Fruit fly (Drosophila melanogaster) whole organism, embryonic: ENCODE measurements around the gene CG46304.
A peak's percentile ranks its signal among the peaks of the same experiment; 100 is the strongest.

ENCODE experiments used
- Atf-2 ChIP-seq: fragments of 200-800 bp; sonication (Bioruptor generic); optimal IDR thresholded peaks from 2 replicates; lab custom pipeline; 2016; ENCODE audit warnings: missing biosample characterization, missing genetic modification characterization
- Awh ChIP-seq: fragments of 200-800 bp; sonication (Bioruptor generic); IDR thresholded peaks from 2 replicates; pipeline ENCODE4, ENCODE4 v1.3.6; 2022; ENCODE audit warnings: missing biosample characterization, missing genetic modification characterization
- Blimp-1 ChIP-seq: fragments of 200-800 bp; sonication (Bioruptor generic); optimal IDR thresholded peaks from 3 replicates; lab custom pipeline; 2018; ENCODE audit warnings: missing biosample characterization, missing genetic modification characterization, mild to moderate bottlenecking, moderate library complexity, missing genetic modification reagents
- CG10274 ChIP-seq: fragments of 200-800 bp; sonication (Bioruptor generic); optimal IDR thresholded peaks from 3 replicates; lab custom pipeline; 2017; ENCODE audit warnings: missing biosample characterization, mild to moderate bottlenecking, missing genetic modification characterization
- CG10431 ChIP-seq: fragments of 200-800 bp; sonication (Bioruptor generic); optimal IDR thresholded peaks from 3 replicates; lab custom pipeline; 2018; ENCODE audit warnings: missing biosample characterization, mild to moderate bottlenecking, missing genetic modification characterization
- CG10462 ChIP-seq: fragments of 200-800 bp; sonication (Bioruptor generic); optimal IDR thresholded peaks from 2 replicates; lab custom pipeline; 2016; ENCODE audit warnings: missing biosample characterization, missing genetic modification characterization
- CG10565 ChIP-seq: fragments of 200-800 bp; sonication (Bioruptor generic); optimal IDR thresholded peaks from 3 replicates; lab custom pipeline; 2016; ENCODE audit warnings: missing biosample characterization, mild to moderate bottlenecking, missing genetic modification characterization
- CG10654 ChIP-seq: fragments of 200-800 bp; sonication (Bioruptor generic); optimal IDR thresholded peaks from 2 replicates; lab custom pipeline; 2016; ENCODE audit warnings: missing biosample characterization, missing genetic modification characterization
- CG14965 ChIP-seq: fragments of 200-800 bp; sonication (Bioruptor generic); optimal IDR thresholded peaks from 2 replicates; lab custom pipeline; 2016; ENCODE audit warnings: missing biosample characterization, missing genetic modification characterization, borderline replicate concordance
- CG15696 ChIP-seq: fragments of 200-800 bp; sonication (Bioruptor generic); optimal IDR thresholded peaks from 2 replicates; lab custom pipeline; 2019; ENCODE audit warnings: missing biosample characterization, mild to moderate bottlenecking, missing genetic modification characterization, moderate library complexity
- CG1647 ChIP-seq: fragments of 200-800 bp; sonication (Bioruptor generic); optimal IDR thresholded peaks from 3 replicates; lab custom pipeline; 2016; ENCODE audit warnings: missing biosample characterization, missing genetic modification characterization
- CG16815 ChIP-seq: fragments of 200-800 bp; sonication (Bioruptor generic); optimal IDR thresholded peaks from 3 replicates; lab custom pipeline; 2017; ENCODE audit warnings: missing biosample characterization, mild to moderate bottlenecking, missing genetic modification characterization
- CG18262 ChIP-seq: fragments of 200-800 bp; optimal IDR thresholded peaks from 3 replicates; lab custom pipeline; 2019; ENCODE audit warnings: missing biosample characterization, mild to moderate bottlenecking, missing genetic modification characterization, moderate library complexity
- CG30020 ChIP-seq: fragments of 200-800 bp; optimal IDR thresholded peaks from 2 replicates; lab custom pipeline; 2019; ENCODE audit warnings: missing biosample characterization, mild to moderate bottlenecking, missing genetic modification characterization, moderate library complexity
- CG34224 ChIP-seq: fragments of 200-800 bp; sonication (Bioruptor generic); IDR thresholded peaks from 3 replicates; pipeline ENCODE4 v1.3.6; 2022; ENCODE audit warnings: missing biosample characterization, missing genetic modification characterization; ENCODE audit not compliant: partially characterized antibody
- CG3847 ChIP-seq: fragments of 200-800 bp; sonication (Bioruptor generic); IDR thresholded peaks from 2 replicates; pipeline ENCODE4 v1.3.6; 2022; ENCODE audit warnings: missing biosample characterization, missing genetic modification characterization
- CG3995 ChIP-seq: fragments of 200-800 bp; sonication (Bioruptor generic); optimal IDR thresholded peaks from 3 replicates; lab custom pipeline; 2016; ENCODE audit warnings: missing biosample characterization, missing genetic modification characterization
- CG4404 ChIP-seq: fragments of 200-800 bp; sonication (Bioruptor generic); IDR thresholded peaks from 2 replicates; pipeline ENCODE4 v1.3.6; 2022; ENCODE audit warnings: missing biosample characterization, missing genetic modification characterization
- CG4820 ChIP-seq: fragments of 200-800 bp; sonication (Bioruptor generic); optimal IDR thresholded peaks from 3 replicates; lab custom pipeline; 2016; ENCODE audit warnings: missing biosample characterization, missing genetic modification characterization
- CG6254 ChIP-seq: fragments of 200-800 bp; sonication (Bioruptor generic); optimal IDR thresholded peaks from 3 replicates; lab custom pipeline; 2017; ENCODE audit warnings: mild to moderate bottlenecking, missing biosample characterization, missing genetic modification reagents, missing genetic modification characterization
- CG6813 ChIP-seq: fragments of 200-800 bp; sonication (Bioruptor generic); optimal IDR thresholded peaks from 2 replicates; lab custom pipeline; 2017; ENCODE audit warnings: missing biosample characterization, missing genetic modification characterization, mild to moderate bottlenecking, moderate library complexity, missing genetic modification reagents
- CHES-1-like ChIP-seq: fragments of 200-800 bp; sonication (Bioruptor generic); optimal IDR thresholded peaks from 2 replicates; lab custom pipeline; 2016; ENCODE audit warnings: missing biosample characterization, missing genetic modification characterization
- CkIIα-i1 ChIP-seq: fragments of 200-800 bp; sonication (Bioruptor generic); IDR thresholded peaks from 2 replicates; pipeline ENCODE4 v1.3.6; 2022; ENCODE audit warnings: missing biosample characterization, missing genetic modification characterization
- Ets65A ChIP-seq: fragments of 200-800 bp; sonication (Bioruptor generic); peaks from one replicate; lab custom pipeline; 2016; ENCODE audit warnings: missing biosample characterization, missing genetic modification characterization
- Hand ChIP-seq: fragments of 200-800 bp; sonication (Bioruptor generic); optimal IDR thresholded peaks from 2 replicates; lab custom pipeline; 2017; ENCODE audit warnings: mild to moderate bottlenecking, missing biosample characterization, missing genetic modification reagents, missing genetic modification characterization
- Hr39 ChIP-seq: fragments of >200 bp; optimal IDR thresholded peaks from 2 replicates; lab custom pipeline; 2017
- NC2α ChIP-seq: fragments of 200-800 bp; sonication (Bioruptor generic); optimal IDR thresholded peaks from 2 replicates; lab custom pipeline; 2016; ENCODE audit warnings: missing biosample characterization, missing genetic modification characterization
- NFAT ChIP-seq: fragments of 200-800 bp; sonication (Bioruptor generic); IDR thresholded peaks from 2 replicates; pipeline ENCODE4 v1.3.6; 2022; ENCODE audit warnings: missing biosample characterization, missing genetic modification characterization
- Ravus ChIP-seq: fragments of 200-800 bp; sonication (Bioruptor generic); IDR thresholded peaks from 2 replicates; pipeline ENCODE4 v1.3.6; 2022; ENCODE audit warnings: missing biosample characterization, missing genetic modification characterization
- Sox102F ChIP-seq: fragments of 200-800 bp; sonication (Bioruptor generic); optimal IDR thresholded peaks from 2 replicates; lab custom pipeline; 2018; ENCODE audit warnings: missing biosample characterization, mild to moderate bottlenecking, missing genetic modification characterization, moderate library complexity
- Sry-β ChIP-seq: fragments of 200-800 bp; sonication (Bioruptor generic); optimal IDR thresholded peaks from 2 replicates; lab custom pipeline; 2018; ENCODE audit warnings: missing biosample characterization, mild to moderate bottlenecking, missing genetic modification characterization, moderate library complexity
- Usf ChIP-seq: fragments of 200-800 bp; sonication (Bioruptor generic); optimal IDR thresholded peaks from 2 replicates; lab custom pipeline; 2017; ENCODE audit warnings: missing genotype, missing biosample characterization, missing genetic modification characterization
- Vsx1 ChIP-seq: fragments of 200-800 bp; sonication (Bioruptor generic); optimal IDR thresholded peaks from 2 replicates; lab custom pipeline; 2017; ENCODE audit warnings: missing biosample characterization, mild to moderate bottlenecking, missing genetic modification characterization, missing genetic modification reagents
- ab ChIP-seq: fragments of 200-800 bp; sonication (Bioruptor generic); optimal IDR thresholded peaks from 2 replicates; lab custom pipeline; 2016; ENCODE audit warnings: missing biosample characterization, missing genetic modification characterization
- ash1 ChIP-seq: fragments of 200-800 bp; sonication (Bioruptor generic); optimal IDR thresholded peaks from 2 replicates; lab custom pipeline; 2018; ENCODE audit warnings: missing biosample characterization, mild to moderate bottlenecking, missing genetic modification characterization
- cato ChIP-seq: fragments of 200-800 bp; sonication (Bioruptor generic); optimal IDR thresholded peaks from 2 replicates; lab custom pipeline; 2016; ENCODE audit warnings: missing biosample characterization, missing genetic modification characterization, borderline replicate concordance
- dysf ChIP-seq: fragments of 200-800 bp; sonication (Bioruptor generic); IDR thresholded peaks from 3 replicates; pipeline ENCODE4 v1.3.6; 2022; ENCODE audit warnings: missing biosample characterization, missing genetic modification characterization
- ftz-f1 ChIP-seq: fragments of 200-800 bp; sonication (Bioruptor generic); optimal IDR thresholded peaks from 2 replicates; lab custom pipeline; 2016; ENCODE audit warnings: missing biosample characterization, missing genetic modification characterization
- gt ChIP-seq: fragments of 200-800 bp; sonication (Bioruptor generic); IDR thresholded peaks from 2 replicates; pipeline ENCODE4 v1.3.6; 2022; ENCODE audit warnings: missing biosample characterization, missing genetic modification characterization
- lab ChIP-seq: fragments of 200-800 bp; sonication (Bioruptor generic); optimal IDR thresholded peaks from 3 replicates; lab custom pipeline; 2017; ENCODE audit warnings: missing biosample characterization, missing genetic modification characterization, mild to moderate bottlenecking, moderate library complexity, missing genetic modification reagents
- lmd ChIP-seq: fragments of 200-800 bp; sonication (Bioruptor generic); IDR thresholded peaks from 2 replicates; pipeline ENCODE4 v1.3.6; 2022; ENCODE audit warnings: missing biosample characterization, missing genetic modification characterization
- odd ChIP-seq: fragments of 200-800 bp; sonication (Bioruptor generic); optimal IDR thresholded peaks from 2 replicates; lab custom pipeline; 2017; ENCODE audit warnings: missing biosample characterization, mild to moderate bottlenecking, missing genetic modification characterization
- prd ChIP-seq, 3 experiments: fragments of >200 bp in 2 of 3; fragments of 200-800 bp in 1 of 3; sonication (Bioruptor generic) in 1 of 3; optimal IDR thresholded peaks in 2 of 3; IDR thresholded peaks in 1 of 3; 2 replicates in 2 of 3; 3 replicates in 1 of 3; pipeline versions ENCODE4 v1.3.6 to Lab custom; 2017 to 2022; ENCODE audit warnings: missing biosample characterization in 1 of 3, missing genetic modification characterization in 1 of 3
- psq ChIP-seq: fragments of 200-800 bp; sonication (Bioruptor generic); optimal IDR thresholded peaks from 2 replicates; lab custom pipeline; 2017; ENCODE audit warnings: missing biosample characterization, missing genetic modification characterization
- row ChIP-seq: fragments of 200-800 bp; sonication (Bioruptor generic); IDR thresholded peaks from 3 replicates; pipeline ENCODE4 v1.3.6; 2022; ENCODE audit warnings: missing biosample characterization, missing genetic modification characterization
- trh ChIP-seq: fragments of 200-800 bp; sonication (Bioruptor generic); optimal IDR thresholded peaks from 2 replicates; lab custom pipeline; 2016; ENCODE audit warnings: missing biosample characterization, missing genetic modification characterization
- unc-4 ChIP-seq: fragments of 200-800 bp; sonication (Bioruptor generic); IDR thresholded peaks from 2 replicates; pipeline ENCODE4 v1.3.6; 2022; ENCODE audit warnings: missing biosample characterization, missing genetic modification characterization; ENCODE audit not compliant: partially characterized antibody
- vnd ChIP-seq: fragments of 200-800 bp; sonication (Bioruptor generic); IDR thresholded peaks from 3 replicates; pipeline ENCODE4 v1.3.6; 2022; ENCODE audit warnings: missing biosample characterization, missing genetic modification characterization; ENCODE audit not compliant: partially characterized antibody
- zen ChIP-seq: fragments of 200-800 bp; sonication (Bioruptor generic); optimal IDR thresholded peaks from 3 replicates; lab custom pipeline; 2018; ENCODE audit warnings: missing biosample characterization, mild to moderate bottlenecking, missing genetic modification characterization, moderate library complexity

The CG46304 gene

dm6 chr2L:18948065-18948723, 2.1 kb downstream of the CG46304 start (continued):
- TF ChIP-seq zen (tag; lab: Kevin White, UChicago): no peak
- TF ChIP-seq Ravus: no peak
- TF ChIP-seq CHES-1-like (GFP tag; lab: Kevin White, UChicago): no peak
- peak; percentile 19 for TF ChIP-seq CG10462 (GFP tag; lab: Kevin White, UChicago)
- peak; percentile 68 for TF ChIP-seq CG16815
- 0 out of 2 replicates have a peak, but pooled peaks have one; percentile 22 for TF ChIP-seq CG4404 (GFP tag; lab: Robert Waterston, UW)
- no peak for TF ChIP-seq Hr39 (lab: Kevin White, UChicago)
- no peak for TF ChIP-seq Sry-β (GFP tag; lab: Kevin White, UChicago)
- TF ChIP-seq Sox102F (GFP tag; lab: Kevin White, UChicago): peak; percentile 85
- peak; percentile 24 for TF ChIP-seq CG6813
- peak; percentile 56 for TF ChIP-seq lab (GFP tag; lab: Kevin White, UChicago)
- peak; percentile 48 for TF ChIP-seq psq (GFP tag; lab: Kevin White, UChicago)
- TF ChIP-seq row: peak; percentile 80
- no peak for TF ChIP-seq unc-4 (GFP tag; lab: Robert Waterston, UW)
- TF ChIP-seq CG1647 (GFP tag; lab: Kevin White, UChicago): no peak
- no peak for TF ChIP-seq CG34224 (GFP tag; lab: Robert Waterston, UW)
- peak; percentile 91 for TF ChIP-seq CG18262 (tag; lab: Kevin White, UChicago)
- TF ChIP-seq cato: peak; percentile 25
- peak; percentile 43 for TF ChIP-seq CG30020 (tag; lab: Kevin White, UChicago)
- TF ChIP-seq CG10654 (GFP tag; lab: Kevin White, UChicago): peak; percentile 33
- TF ChIP-seq prd (optimal IDR thresholded peaks at IDR 0.05; lab: Kevin White, UChicago): no peak
- peak; percentile 63; the same call in 2 of the 3 replicates for TF ChIP-seq prd (GFP tag; IDR thresholded peaks at IDR 0.05; lab: Robert Waterston, UW)
- peak; percentile 50; the same call in 1 of the 3 replicates for TF ChIP-seq dysf (GFP tag; lab: Robert Waterston, UW)
- TF ChIP-seq ash1 (GFP tag; lab: Kevin White, UChicago): no peak
- TF ChIP-seq Usf (GFP tag; lab: Kevin White, UChicago): peak; percentile 36
- TF ChIP-seq Hand (GFP tag; lab: Kevin White, UChicago): peak; percentile 46
- TF ChIP-seq Awh: no peak; the same call in 1 of the 2 replicates
- no peak for TF ChIP-seq trh (GFP tag; lab: Kevin White, UChicago)
- TF ChIP-seq CG10431 (GFP tag; lab: Kevin White, UChicago): peak; percentile 66
- no peak for TF ChIP-seq NFAT (GFP tag; lab: Robert Waterston, UW)
- peak; percentile 66 for TF ChIP-seq lmd (GFP tag; lab: Robert Waterston, UW)
- TF ChIP-seq ftz-f1 (GFP tag; lab: Kevin White, UChicago): no peak
- no peak for TF ChIP-seq CG14965
- peak; percentile 66 for TF ChIP-seq Vsx1 (GFP tag; lab: Kevin White, UChicago)
- no peak for TF ChIP-seq CkIIα-i1 (GFP tag; lab: Robert Waterston, UW)
- no peak for TF ChIP-seq CG3995 (GFP tag; lab: Kevin White, UChicago)
- TF ChIP-seq CG6254 (GFP tag; lab: Kevin White, UChicago): peak; percentile 57
- TF ChIP-seq odd (GFP tag; lab: Kevin White, UChicago): peak; percentile 66
- TF ChIP-seq CG3847 (GFP tag; lab: Robert Waterston, UW): 0 out of 2 replicates have a peak, but pooled peaks have one; percentile 14
- no peak for TF ChIP-seq vnd
- TF ChIP-seq Blimp-1 (GFP tag; lab: Kevin White, UChicago): peak; percentile 81
- TF ChIP-seq CG10565 (GFP tag; lab: Kevin White, UChicago): no peak
- TF ChIP-seq gt (GFP tag; lab: Robert Waterston, UW): no peak
- peak; percentile 80 for TF ChIP-seq Ets65A (GFP tag; lab: Kevin White, UChicago)
- TF ChIP-seq CG15696: peak; percentile 28
- peak; percentile 12 for TF ChIP-seq NC2α (GFP tag; lab: Kevin White, UChicago)
- no peak for TF ChIP-seq ab
- peak; percentile 48 for TF ChIP-seq CG4820 (GFP tag; lab: Kevin White, UChicago)
- TF ChIP-seq CG10274 (GFP tag; lab: Kevin White, UChicago): no peak
- peak; percentile 39 for TF ChIP-seq Atf-2
